Fruit fly (Drosophila melanogaster): ENCODE results near the gene CG3165.

- TF ChIP-seq Pif1B (GFP tag; optimal IDR thresholded peaks at IDR 0.05) (no peak), Ets98B (GFP tag; IDR thresholded peaks at IDR 0.05) (no peak)
Measured at dm6 chr2L:3005483-3005882, 28.6 kb downstream of the CG3165 start.
